Worm (Caenorhabditis elegans) whole organism, late embryonic: ENCODE measurements around the gene C33C12.7.
A peak's percentile ranks its signal among the peaks of the same experiment; 100 is the strongest.

Experiments used
- C08G9.2 ChIP-seq: sonication (generic microtip); optimal IDR thresholded peaks from 2 replicates; lab custom pipeline; 2016; ENCODE audit warnings: mild to moderate bottlenecking, missing genetic modification characterization, moderate library complexity, missing compliant biosample characterization
- C38D4.7 ChIP-seq: fragments of 200-800 bp; sonication (Bioruptor generic); optimal IDR thresholded peaks from 2 replicates; lab custom pipeline; 2018; ENCODE audit warnings: mild to moderate bottlenecking, missing genetic modification characterization, moderate library complexity, missing compliant biosample characterization
- K09A11.1 ChIP-seq: sonication (generic microtip); optimal IDR thresholded peaks from 2 replicates; lab custom pipeline; 2017; ENCODE audit warnings: antibody characterized with exemption, mild to moderate bottlenecking, missing genetic modification characterization, missing compliant biosample characterization; ENCODE audit not compliant: insufficient read depth
- Y22D7AL.16 ChIP-seq: sonication (generic microtip); optimal IDR thresholded peaks from 2 replicates; lab custom pipeline; 2016; ENCODE audit warnings: missing genetic modification characterization, missing compliant biosample characterization
- ahr-1 ChIP-seq: sonication (generic microtip); optimal IDR thresholded peaks from 2 replicates; lab custom pipeline; 2016; ENCODE audit warnings: missing genetic modification characterization, missing compliant biosample characterization
- ama-1 ChIP-seq: fragments of 150-350 bp; optimal IDR thresholded peaks from 2 replicates; lab custom pipeline; 2014
- ceh-14 ChIP-seq: sonication (generic microtip); optimal IDR thresholded peaks from 2 replicates; lab custom pipeline; 2016; ENCODE audit warnings: missing genotype, missing genetic modification characterization, missing compliant biosample characterization
- ceh-18 ChIP-seq: sonication (generic microtip); optimal IDR thresholded peaks from 2 replicates; lab custom pipeline; 2016; ENCODE audit warnings: missing genetic modification characterization, missing compliant biosample characterization
- ceh-19 ChIP-seq: fragments of 200-800 bp; sonication (Bioruptor generic); optimal IDR thresholded peaks from 2 replicates; lab custom pipeline; 2018; ENCODE audit warnings: mild to moderate bottlenecking, missing genetic modification characterization, missing compliant biosample characterization
- ceh-30 ChIP-seq: fragments of 150-350 bp; optimal IDR thresholded peaks from 2 replicates; lab custom pipeline; 2014; ENCODE audit warnings: missing biosample characterization, missing genetic modification characterization
- ceh-31 ChIP-seq: sonication (generic microtip); optimal IDR thresholded peaks from 2 replicates; lab custom pipeline; 2016; ENCODE audit warnings: missing genetic modification characterization, missing compliant biosample characterization
- ceh-34 ChIP-seq: sonication (generic microtip); optimal IDR thresholded peaks from 2 replicates; lab custom pipeline; 2016; ENCODE audit warnings: mild to moderate bottlenecking, missing genetic modification characterization, missing compliant biosample characterization
- ceh-45 ChIP-seq: fragments of 200-800 bp; sonication (Bioruptor generic); IDR thresholded peaks from 2 replicates; pipeline ENCODE4 v1.3.6; 2022; ENCODE audit warnings: missing genetic modification reagents, missing genetic modification characterization, missing compliant biosample characterization
- ceh-48 ChIP-seq: sonication (generic microtip); optimal IDR thresholded peaks from 2 replicates; lab custom pipeline; 2016; ENCODE audit warnings: missing genetic modification characterization, inconsistent platforms, missing compliant biosample characterization
- ceh-6 ChIP-seq: fragments of 200-800 bp; sonication (Bioruptor generic); optimal IDR thresholded peaks from 2 replicates; lab custom pipeline; 2018; ENCODE audit warnings: mild to moderate bottlenecking, missing genetic modification characterization, missing compliant biosample characterization
- dve-1 ChIP-seq: sonication (generic microtip); optimal IDR thresholded peaks from 2 replicates; lab custom pipeline; 2017; ENCODE audit warnings: antibody characterized with exemption, mild to moderate bottlenecking, missing genetic modification characterization, missing compliant biosample characterization
- elt-4 ChIP-seq: sonication (generic microtip); optimal IDR thresholded peaks from 2 replicates; lab custom pipeline; 2016; ENCODE audit warnings: missing genetic modification characterization, missing compliant biosample characterization
- ets-4 ChIP-seq: sonication (generic microtip); optimal IDR thresholded peaks from 2 replicates; lab custom pipeline; 2016; ENCODE audit warnings: missing genetic modification characterization, missing compliant biosample characterization
- eyg-1 ChIP-seq: sonication (generic microtip); optimal IDR thresholded peaks from 2 replicates; lab custom pipeline; 2016; ENCODE audit warnings: missing genotype, missing genetic modification characterization, missing compliant biosample characterization
- fkh-6 ChIP-seq: sonication (generic microtip); optimal IDR thresholded peaks from 2 replicates; lab custom pipeline; 2016; ENCODE audit warnings: missing genetic modification characterization, missing compliant biosample characterization
- hlh-13 ChIP-seq: fragments of 200-800 bp; sonication (Bioruptor generic); optimal IDR thresholded peaks from 2 replicates; lab custom pipeline; 2018; ENCODE audit warnings: mild to moderate bottlenecking, missing genetic modification characterization, missing compliant biosample characterization
- hlh-15 ChIP-seq: sonication (generic microtip); optimal IDR thresholded peaks from 2 replicates; lab custom pipeline; 2016; ENCODE audit warnings: missing genetic modification characterization, missing compliant biosample characterization
- hlh-30 ChIP-seq: sonication (generic microtip); optimal IDR thresholded peaks from 2 replicates; lab custom pipeline; 2017; ENCODE audit warnings: antibody characterized with exemption, missing genetic modification characterization, missing compliant biosample characterization; ENCODE audit not compliant: insufficient read depth
- hlh-6 ChIP-seq: sonication (generic microtip); optimal IDR thresholded peaks from 2 replicates; lab custom pipeline; 2016; ENCODE audit warnings: missing genotype, missing genetic modification characterization, missing compliant biosample characterization
- hlh-8 ChIP-seq: sonication (generic microtip); optimal IDR thresholded peaks from 2 replicates; lab custom pipeline; 2016; ENCODE audit warnings: missing genotype, missing genetic modification characterization, missing compliant biosample characterization
- lin-11 ChIP-seq: fragments of 200-800 bp; sonication (Bioruptor generic); optimal IDR thresholded peaks from 2 replicates; lab custom pipeline; 2018; ENCODE audit warnings: mild to moderate bottlenecking, missing genetic modification characterization, missing compliant biosample characterization
- madf-2 ChIP-seq: sonication (generic microtip); optimal IDR thresholded peaks from 2 replicates; lab custom pipeline; 2017; ENCODE audit warnings: missing genetic modification characterization, missing compliant biosample characterization
- nfya-1 ChIP-seq: sonication (generic microtip); optimal IDR thresholded peaks from 2 replicates; lab custom pipeline; 2017; ENCODE audit warnings: missing genetic modification characterization, mild to moderate bottlenecking, missing compliant biosample characterization, antibody characterized with exemption, moderate library complexity
- nhr-232 ChIP-seq: sonication (generic microtip); optimal IDR thresholded peaks from 2 replicates; lab custom pipeline; 2016; ENCODE audit warnings: missing genetic modification characterization, missing compliant biosample characterization
- pha-2 ChIP-seq: sonication (generic microtip); optimal IDR thresholded peaks from 2 replicates; lab custom pipeline; 2017; ENCODE audit warnings: mild to moderate bottlenecking, missing genetic modification characterization, missing compliant biosample characterization
- pha-4 ChIP-seq: fragments of 150-350 bp; optimal IDR thresholded peaks from 2 replicates; lab custom pipeline; 2018; ENCODE audit warnings: missing biosample characterization, missing genetic modification reagents, missing genetic modification characterization
- pros-1 ChIP-seq: fragments of 150-350 bp; optimal IDR thresholded peaks from 2 replicates; lab custom pipeline; 2014; ENCODE audit warnings: missing biosample characterization, missing genetic modification reagents, missing genetic modification characterization
- ref-2 ChIP-seq: sonication (generic microtip); optimal IDR thresholded peaks from 2 replicates; lab custom pipeline; 2016; ENCODE audit warnings: missing genetic modification characterization, missing compliant biosample characterization
- rnt-1 ChIP-seq: sonication (generic microtip); optimal IDR thresholded peaks from 2 replicates; lab custom pipeline; 2016; ENCODE audit warnings: missing genetic modification characterization, missing compliant biosample characterization
- sox-2 ChIP-seq: fragments of 200-800 bp; sonication (Bioruptor generic); IDR thresholded peaks from 2 replicates; pipeline ENCODE4 v1.3.6; 2022; ENCODE audit warnings: missing genetic modification reagents, missing genetic modification characterization, missing compliant biosample characterization
- syd-9 ChIP-seq: sonication (generic microtip); optimal IDR thresholded peaks from 2 replicates; lab custom pipeline; 2016; ENCODE audit warnings: mild to moderate bottlenecking, missing genetic modification characterization, moderate library complexity, missing compliant biosample characterization
- tbx-2 ChIP-seq: sonication (generic microtip); optimal IDR thresholded peaks from 2 replicates; lab custom pipeline; 2016; ENCODE audit warnings: missing genetic modification characterization, missing compliant biosample characterization
- unc-42 ChIP-seq: sonication (generic microtip); optimal IDR thresholded peaks from 2 replicates; lab custom pipeline; 2016; ENCODE audit warnings: missing genotype, missing genetic modification characterization, missing compliant biosample characterization
- unc-55 ChIP-seq: sonication (generic microtip); optimal IDR thresholded peaks from 2 replicates; lab custom pipeline; 2017; ENCODE audit warnings: missing biosample characterization, missing genetic modification reagents, missing genetic modification characterization
- unc-86 ChIP-seq: sonication (generic microtip); optimal IDR thresholded peaks from 2 replicates; lab custom pipeline; 2016; ENCODE audit warnings: missing genetic modification characterization, missing compliant biosample characterization
- zip-5 ChIP-seq: sonication (generic microtip); optimal IDR thresholded peaks from 2 replicates; lab custom pipeline; 2016; ENCODE audit warnings: missing genetic modification characterization, missing compliant biosample characterization
- ztf-16 ChIP-seq: sonication (generic microtip); optimal IDR thresholded peaks from 2 replicates; lab custom pipeline; 2017; ENCODE audit warnings: missing genetic modification characterization, missing compliant biosample characterization

Gene C33C12.7

DNA sequence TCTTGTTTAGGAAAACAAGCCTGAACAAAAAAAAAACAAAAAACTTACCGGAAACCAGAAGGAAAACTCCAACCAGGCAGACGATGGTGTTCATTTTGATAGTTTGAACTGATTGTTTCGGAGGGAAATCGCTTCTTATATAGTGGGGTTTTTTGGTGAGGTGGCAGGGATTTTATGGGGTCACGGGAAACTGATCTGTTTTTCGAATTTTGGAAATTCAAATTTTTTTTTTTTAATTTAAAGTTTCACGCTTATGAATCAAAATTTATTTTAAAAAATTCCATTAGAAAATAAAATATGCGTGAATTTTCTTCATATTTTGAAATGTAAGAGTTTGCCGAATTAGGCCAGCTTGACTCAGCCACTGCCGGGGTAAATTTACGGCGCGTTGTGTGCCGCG, at the start of gene C33C12.7:
C33C12.7 (minus strand) TSS at position 101 of the 400 bp plus-strand sequence.
- TF ChIP-seq zip-5 (tag; lab: Kevin White, UChicago) (no peak), ceh-48 (tag; lab: Kevin White, UChicago) (no peak), ztf-16 (tag; lab: Kevin White, UChicago) (no peak), hlh-8 (tag; lab: Kevin White, UChicago) (no peak), pha-2 (tag; lab: Kevin White, UChicago) (no peak), eyg-1 (tag; lab: Kevin White, UChicago) (no peak), ceh-19 (GFP tag; lab: Kevin White, UChicago) (no peak), fkh-6 (tag; lab: Kevin White, UChicago) (no peak), ceh-14 (tag; lab: Kevin White, UChicago) (no peak), unc-86 (no peak)

DNA sequence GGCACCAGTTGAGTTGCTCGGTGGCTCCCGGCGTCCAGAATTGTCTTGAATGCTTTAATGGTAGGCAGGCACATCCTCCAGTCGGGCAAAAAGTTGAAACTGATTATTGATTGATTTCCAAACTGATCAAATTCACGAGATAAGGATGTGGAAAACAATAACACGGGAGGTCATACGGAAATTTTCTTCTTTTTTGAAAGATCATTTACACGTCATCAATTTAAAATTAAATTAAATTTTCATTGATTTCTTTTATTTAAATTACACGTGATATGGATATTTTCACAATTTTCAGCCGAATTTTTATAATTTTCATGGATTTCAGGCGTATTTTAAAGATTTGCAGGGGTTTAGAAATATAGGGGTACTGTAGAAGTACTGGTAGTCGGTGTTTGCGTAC, 48.2 kb upstream of the C33C12.7 start, which contains the start of gene cbs-2:
cbs-2 (minus strand) TSS at position 101 of the 400 bp plus-strand sequence.
- TF ChIP-seq eyg-1 (tag; lab: Kevin White, UChicago) (no peak), pha-4 (no peak), ceh-34 (tag; lab: Kevin White, UChicago) (no peak), Y22D7AL.16 (tag; lab: Kevin White, UChicago) (no peak), unc-86 (no peak), ets-4 (no peak), nhr-232 (tag; lab: Kevin White, UChicago) (no peak), hlh-6 (tag; lab: Kevin White, UChicago) (no peak), lin-11 (tag; lab: Kevin White, UChicago) (no peak), hlh-13 (no peak), ceh-6 (GFP tag; lab: Kevin White, UChicago) (no peak), unc-42 (no peak), hlh-15 (no peak), madf-2 (tag; lab: Kevin White, UChicago) (no peak), ref-2 (no peak), ahr-1 (tag; lab: Kevin White, UChicago) (no peak), C38D4.7 (GFP tag; lab: Kevin White, UChicago) (no peak), zip-5 (tag; lab: Kevin White, UChicago) (no peak)

DNA sequence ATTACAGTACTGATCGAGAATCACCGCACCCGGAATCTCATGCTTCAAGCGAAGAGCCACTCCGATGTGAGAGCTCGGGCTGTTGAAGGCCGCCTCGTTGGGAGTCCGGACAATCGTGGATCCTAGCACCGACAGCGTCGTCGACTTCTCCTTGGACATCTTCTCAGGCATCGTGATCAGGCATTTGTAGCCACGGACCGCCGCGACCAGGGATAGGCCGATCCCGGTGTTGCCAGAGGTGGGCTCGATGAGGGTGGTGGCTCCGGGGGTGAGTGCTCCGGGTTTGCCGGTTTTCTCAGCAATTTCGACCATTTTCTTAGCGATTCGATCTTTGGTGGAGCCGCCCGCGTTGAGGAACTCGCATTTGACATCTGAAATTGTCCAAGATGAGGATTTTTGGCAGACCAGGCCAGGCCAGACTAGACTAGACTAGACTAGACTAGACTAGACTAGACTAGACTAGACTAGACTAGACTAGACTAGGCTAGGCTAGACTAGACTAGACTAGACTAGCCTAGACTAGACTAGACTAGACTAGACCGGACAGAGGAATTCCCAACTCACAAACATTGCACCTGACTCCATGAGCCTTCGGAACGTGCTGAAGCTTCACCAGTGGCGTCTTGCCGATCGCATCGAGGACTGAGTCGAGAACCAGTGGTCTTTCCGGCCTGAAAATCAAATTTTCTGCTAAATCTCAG, 46.1 kb upstream of the C33C12.7 start:
- TF ChIP-seq ceh-30 (peak; percentile 100), ceh-31 (no peak), eyg-1 (tag; lab: Kevin White, UChicago) (no peak), ztf-16 (tag; lab: Kevin White, UChicago) (no peak), elt-4 (tag; lab: Kevin White, UChicago) (no peak)

DNA sequence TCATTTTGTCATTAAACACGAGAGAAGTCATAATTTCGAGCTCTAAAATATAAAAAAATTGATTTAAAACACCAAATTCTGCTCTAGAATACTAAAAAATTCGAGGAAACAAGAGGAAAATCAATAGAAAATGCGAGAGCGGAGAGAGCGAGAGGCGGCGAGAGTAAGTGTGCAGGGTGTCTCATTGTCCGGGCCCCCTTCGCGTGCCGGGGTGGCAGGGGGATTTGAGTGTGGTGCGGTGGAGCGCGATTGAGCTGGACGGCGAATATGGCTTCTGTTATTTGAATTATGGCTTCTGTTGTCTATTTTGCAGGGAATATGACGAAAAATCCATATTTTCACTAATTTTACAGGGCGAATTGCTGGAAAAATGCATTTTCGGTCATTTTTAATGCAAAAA, 44.6 kb upstream of the C33C12.7 start, which contains the start of gene Y59C2A.3:
Y59C2A.3 (minus strand) TSS at position 42 of the 400 bp plus-strand sequence.
- TF ChIP-seq hlh-30 (tag; lab: Kevin White, UChicago) (peak; percentile 38), syd-9 (peak; percentile 28), ceh-18 (tag; lab: Kevin White, UChicago) (peak; percentile 20), tbx-2 (tag; lab: Kevin White, UChicago) (peak; percentile 56), C38D4.7 (GFP tag; lab: Kevin White, UChicago) (no peak), pros-1 (tag; lab: Kevin White, UChicago) (peak; percentile 16), ceh-14 (tag; lab: Kevin White, UChicago) (peak; percentile 24), nfya-1 (tag; lab: Kevin White, UChicago) (peak; percentile 61), ceh-31 (peak; percentile 61), unc-42 (peak; percentile 58), ceh-45 (GFP tag; lab: Robert Waterston, UW) (no peak), pha-2 (tag; lab: Kevin White, UChicago) (no peak), ceh-34 (tag; lab: Kevin White, UChicago) (peak; percentile 35), unc-55 (GFP tag; lab: Kevin White, UChicago) (peak; percentile 35), dve-1 (peak; percentile 32), sox-2 (GFP tag; lab: Robert Waterston, UW) (peak; percentile 29), rnt-1 (peak; percentile 47), ama-1 (no peak), ref-2 (peak; percentile 48), K09A11.1 (tag; lab: Kevin White, UChicago) (no peak), C08G9.2 (tag; lab: Kevin White, UChicago) (peak; percentile 2), ceh-48 (tag; lab: Kevin White, UChicago) (peak; percentile 85)
- TF ChIP-seq, all 69 proteins: peak for 17
